Worm (Caenorhabditis elegans): ENCODE measurements around the gene cup-5.
"Not testable (repeated sequence)": the region's sequence is repeated elsewhere in the genome, so short reads cannot be mapped to it uniquely, and the experiment has no call there.

Gene cup-5

DNA sequence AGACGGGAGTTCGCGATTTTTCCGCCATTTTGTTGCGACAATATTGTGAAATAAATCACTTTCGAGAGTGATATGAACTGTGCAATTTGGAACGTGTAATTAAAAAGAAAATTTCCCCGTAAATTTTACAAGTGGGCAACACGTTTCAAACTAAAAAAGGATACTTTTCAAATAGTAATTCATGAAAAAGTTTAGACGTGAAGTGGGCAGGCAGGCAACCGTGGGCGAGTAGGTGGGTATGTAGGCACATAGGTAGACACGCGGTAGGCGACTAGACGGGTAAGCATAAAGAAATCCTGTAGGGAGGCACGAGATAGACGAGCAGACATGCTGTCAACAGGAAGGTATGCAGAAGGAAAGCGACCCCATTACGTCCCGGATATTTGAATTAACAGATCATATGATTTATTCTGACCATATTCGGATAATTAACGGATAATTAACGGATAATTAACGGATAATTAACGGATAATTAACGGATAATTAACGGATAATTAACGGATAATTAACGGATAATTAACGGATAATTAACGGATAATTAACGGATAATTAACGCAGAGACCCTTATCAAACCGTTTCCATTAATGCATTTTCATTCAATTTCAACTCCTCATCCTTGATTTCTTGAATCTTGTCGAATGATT is 9.4 kb downstream of the cup-5 start, which contains the start of gene R13A5.11:
Gene R13A5.11 (minus strand): TSS at position 51 of the 644 bp plus-strand sequence.
- TF ChIP-seq unc-130 (GFP tag; optimal IDR thresholded peaks at IDR 0.05) (no peak), ceh-32 (tag; optimal IDR thresholded peaks at IDR 0.05; ENCODE audit: poor library complexity) (no peak), daf-12 (tag; optimal IDR thresholded peaks at IDR 0.05) (no peak), egl-43 (GFP tag; IDR thresholded peaks at IDR 0.05) (no peak), mdt-29 (GFP tag; IDR thresholded peaks at IDR 0.05) (no peak), aha-1 (tag) (no peak), zip-11 (GFP tag; IDR thresholded peaks at IDR 0.05) (no peak), pqm-1 (tag; optimal IDR thresholded peaks at IDR 0.05) (no peak), lim-7 (GFP tag; IDR thresholded peaks at IDR 0.05) (no peak), fos-1 (tag; optimal IDR thresholded peaks at IDR 0.05) (no peak), nhr-77 (tag; optimal IDR thresholded peaks at IDR 0.05) (no peak), arid-1 (GFP tag; conservative IDR thresholded peaks at IDR 0.05) (no peak), lin-39 (tag; optimal IDR thresholded peaks at IDR 0.05) (no peak), nhr-25 (tag; optimal IDR thresholded peaks at IDR 0.05; ENCODE audit: borderline replicate concordance, insufficient read depth) (no peak), nhr-10 (tag; optimal IDR thresholded peaks at IDR 0.05) (no peak), F44E2.7 (GFP tag; IDR thresholded peaks at IDR 0.05) (no peak), hlh-30 (tag; optimal IDR thresholded peaks at IDR 0.05; ENCODE audit: insufficient read depth) (no peak), nhr-41 (GFP tag; IDR thresholded peaks at IDR 0.05) (no peak), nhr-237 (tag; optimal IDR thresholded peaks at IDR 0.05) (no peak), hmg-1.1 (GFP tag; IDR thresholded peaks at IDR 0.05) (no peak)

DNA sequence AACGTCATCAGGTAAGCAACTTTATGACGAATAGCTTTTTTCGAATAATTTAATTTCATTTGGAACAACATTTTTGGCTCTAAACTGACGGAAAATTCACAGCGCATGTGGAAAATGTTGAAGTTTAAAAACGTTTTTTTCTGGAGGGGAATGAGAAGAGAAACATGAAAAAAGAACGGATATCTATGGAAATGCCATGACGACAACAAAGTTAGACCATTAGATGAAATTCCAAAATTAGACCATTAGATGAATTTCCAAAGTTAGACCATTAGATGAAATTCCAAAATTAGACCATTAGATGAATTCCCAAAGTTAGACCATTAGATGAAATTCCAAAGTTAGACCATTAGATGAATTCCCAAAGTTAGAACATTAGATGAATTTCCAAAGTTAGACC is 10.5 kb downstream of the cup-5 start, which contains the start of gene Y80D4G.2:
Gene Y80D4G.2 (minus strand): TSS at position 101 of the 400 bp plus-strand sequence.
- TF ChIP-seq daf-8 (GFP tag; IDR thresholded peaks at IDR 0.05); nhr-111 (GFP tag; optimal IDR thresholded peaks at IDR 0.05); madf-9 (GFP tag; conservative IDR thresholded peaks at IDR 0.05): not testable (repeated sequence)

DNA sequence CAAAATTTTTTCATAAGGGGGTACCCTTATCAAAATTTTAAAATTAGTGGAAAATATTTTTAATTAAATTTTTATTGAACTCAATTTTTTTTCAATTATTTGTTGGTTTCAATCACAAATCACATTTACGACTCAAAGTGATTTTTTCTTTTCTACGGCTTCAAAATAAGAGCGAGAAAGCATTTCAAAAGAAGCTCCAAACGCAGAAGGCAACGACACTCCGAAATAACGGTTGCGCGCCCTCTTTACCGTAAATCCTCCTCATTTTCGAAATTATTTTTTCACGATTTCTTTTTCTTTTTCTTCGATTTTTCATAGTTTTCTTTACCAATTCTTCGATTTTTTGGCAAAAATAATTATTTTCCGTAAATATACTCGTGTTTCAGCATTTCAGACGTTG is 17.1 kb downstream of the cup-5 start:
- peak; percentile 98 for TF ChIP-seq Y48G9A.11 (GFP tag; IDR thresholded peaks at IDR 0.05)

DNA sequence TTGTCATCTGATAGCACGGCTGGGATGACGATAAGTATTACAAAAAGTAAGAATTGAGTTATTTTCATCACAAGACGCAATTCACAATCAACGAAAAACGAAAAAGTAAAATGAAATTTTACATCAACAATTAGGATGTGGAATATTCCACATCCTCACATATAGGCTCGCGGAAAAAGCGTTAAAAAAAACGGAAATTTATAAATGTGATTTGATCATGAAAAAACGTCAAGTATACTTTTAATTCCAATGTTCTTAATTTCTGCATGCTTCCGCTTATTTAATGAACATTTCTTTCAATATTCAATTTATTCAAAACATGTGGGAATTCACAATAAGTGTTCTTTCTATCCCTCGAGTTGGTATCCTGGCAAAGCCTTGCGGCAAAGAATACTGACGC is 24.2 kb downstream of the cup-5 start, which contains the start of gene T04A6.3:
Gene T04A6.3 (minus strand): TSS at position 101 of the 400 bp plus-strand sequence.
- TF ChIP-seq dmd-8 (GFP tag; IDR thresholded peaks at IDR 0.05) (no peak), lir-3 (tag; optimal IDR thresholded peaks at IDR 0.05) (no peak), T26A8.4 (GFP tag; IDR thresholded peaks at IDR 0.05) (no peak), dve-1 (tag; optimal IDR thresholded peaks at IDR 0.05; ENCODE audit: insufficient read depth) (no peak), unc-130 (GFP tag; optimal IDR thresholded peaks at IDR 0.05) (no peak), nhr-10 (tag; optimal IDR thresholded peaks at IDR 0.05) (no peak)

DNA sequence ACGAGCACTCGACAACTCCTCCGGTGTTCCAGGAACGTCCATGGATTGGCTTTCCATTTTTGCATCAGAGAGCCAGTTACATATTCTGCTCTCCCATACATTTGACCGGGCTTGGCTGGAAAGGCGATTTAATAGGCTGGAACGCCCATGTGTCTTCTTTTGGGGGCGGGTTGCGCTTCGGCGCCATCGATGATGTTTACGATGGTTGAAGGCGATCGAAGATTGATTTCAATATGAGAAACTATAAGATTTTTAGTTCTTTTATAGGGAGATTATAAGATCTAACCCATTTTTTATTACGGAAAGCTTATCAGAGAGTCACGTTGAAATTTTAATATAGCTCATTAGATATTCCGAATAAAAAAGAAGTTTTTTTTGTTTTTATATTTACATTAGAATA is 25.2 kb downstream of the cup-5 start, which contains the start of gene nsph-4.3:
Gene nsph-4.3 (minus strand): TSS at position 101 of the 400 bp plus-strand sequence.
- no peak for TF ChIP-seq vab-7 (GFP tag; IDR thresholded peaks at IDR 0.05)
- TF ChIP-seq unc-62 (GFP tag; optimal IDR thresholded peaks at IDR 0.05 in 1 of 2): peak in 1 of 2 experiments; percentile 21
- TF ChIP-seq unc-62 (tag; optimal IDR thresholded peaks at IDR 0.05): no peak

DNA sequence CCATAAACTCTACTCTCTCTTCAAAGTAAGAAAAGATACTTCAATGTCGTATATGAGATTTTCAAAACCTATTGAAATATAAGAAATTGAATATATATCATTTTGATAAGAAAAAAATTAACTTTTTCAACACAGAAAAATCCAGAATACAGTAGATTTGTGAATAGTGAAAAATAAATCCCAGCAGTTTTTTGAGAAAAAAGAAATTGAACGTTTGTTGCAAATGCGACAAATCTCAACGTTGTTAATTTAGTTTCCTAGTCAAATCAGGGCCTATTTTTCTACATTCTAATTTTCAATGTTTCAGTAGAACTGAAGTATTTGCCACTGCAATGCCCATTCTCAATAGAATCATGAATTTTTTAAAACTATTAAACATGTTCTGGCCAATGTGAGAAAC is 30.5 kb downstream of the cup-5 start, which contains the start of gene T04A6.2:
Gene T04A6.2 (plus strand): TSS at position 301 of the 400 bp plus-strand sequence.
- TF ChIP-seq aha-1 (tag) (no peak), sdz-12 (GFP tag; optimal IDR thresholded peaks at IDR 0.05) (no peak), hlh-30 (tag; optimal IDR thresholded peaks at IDR 0.05; ENCODE audit: insufficient read depth) (no peak), ceh-28 (tag; optimal IDR thresholded peaks at IDR 0.05) (no peak), dpl-1 (GFP tag; optimal IDR thresholded peaks at IDR 0.05) (no peak), zfp-2 (tag; optimal IDR thresholded peaks at IDR 0.05) (no peak), Y48G9A.11 (GFP tag; IDR thresholded peaks at IDR 0.05) (no peak), F37D6.2 (tag; optimal IDR thresholded peaks at IDR 0.05) (no peak), spr-3 (GFP tag; optimal IDR thresholded peaks at IDR 0.05) (no peak), fkh-10 (GFP tag; optimal IDR thresholded peaks at IDR 0.05) (no peak), pha-4 (GFP tag; IDR thresholded peaks at IDR 0.05) (no peak), pha-4 (tag; optimal IDR thresholded peaks at IDR 0.05) (no peak), lin-15B (tag; optimal IDR thresholded peaks at IDR 0.05) (no peak), ama-1 (optimal IDR thresholded peaks at IDR 0.05) (no peak), mes-2 (tag; optimal IDR thresholded peaks at IDR 0.05; ENCODE audit: poor library complexity, severe bottlenecking) (no peak)
